Worm (Caenorhabditis elegans) whole organism, young adult: Measurements from ENCODE around the gene F17E9.4.
A peak's percentile ranks its signal among the peaks of the same experiment; 100 is the strongest.

Source experiments
- B0035.1 ChIP-seq: sonication (generic microtip); optimal IDR thresholded peaks from 2 replicates; lab custom pipeline; 2016; ENCODE audit warnings: missing genetic modification characterization, mild to moderate bottlenecking, missing compliant biosample characterization, missing genotype, missing genetic modification reagents
- F10E7.11 ChIP-seq: sonication (generic microtip); optimal IDR thresholded peaks from 2 replicates; lab custom pipeline; 2017; ENCODE audit warnings: mild to moderate bottlenecking, missing genetic modification characterization, moderate library complexity, missing compliant biosample characterization
- F22D6.2 ChIP-seq: sonication (generic microtip); optimal IDR thresholded peaks from 2 replicates; lab custom pipeline; 2016; ENCODE audit warnings: mild to moderate bottlenecking, missing genetic modification characterization, missing compliant biosample characterization
- F23B12.7 ChIP-seq: sonication (generic microtip); optimal IDR thresholded peaks from 2 replicates; lab custom pipeline; 2017; ENCODE audit warnings: missing genetic modification characterization, mild to moderate bottlenecking, missing compliant biosample characterization, antibody characterized with exemption, moderate library complexity; ENCODE audit not compliant: insufficient read depth
- F37B4.10 ChIP-seq: fragments of 200-800 bp; sonication (Bioruptor generic); IDR thresholded peaks from 2 replicates; pipeline ENCODE4 v1.3.6; 2022; ENCODE audit warnings: missing genetic modification characterization, missing compliant biosample characterization
- F49E8.2 ChIP-seq: sonication (generic microtip); optimal IDR thresholded peaks from 3 replicates; lab custom pipeline; 2017; ENCODE audit warnings: missing genetic modification characterization, mild to moderate bottlenecking, missing compliant biosample characterization, antibody characterized with exemption, moderate library complexity; ENCODE audit not compliant: insufficient read depth
- F52B5.7 ChIP-seq: sonication (generic microtip); optimal IDR thresholded peaks from 2 replicates; lab custom pipeline; 2016; ENCODE audit warnings: mild to moderate bottlenecking, missing genetic modification characterization, missing compliant biosample characterization
- F57A8.1 ChIP-seq: fragments of 200-800 bp; sonication (Bioruptor generic); optimal IDR thresholded peaks from 2 replicates; lab custom pipeline; 2018; ENCODE audit warnings: mild to moderate bottlenecking, missing genetic modification characterization, moderate library complexity, missing compliant biosample characterization
- K11D2.4 ChIP-seq: fragments of 200-800 bp; sonication (Bioruptor generic); IDR thresholded peaks from 2 replicates; pipeline ENCODE4 v1.3.6; 2022; ENCODE audit warnings: missing genetic modification reagents, missing genetic modification characterization, missing compliant biosample characterization
- Y53F4B.3 ChIP-seq: fragments of 200-800 bp; sonication (Bioruptor generic); IDR thresholded peaks from 2 replicates; pipeline ENCODE4 v1.3.6; 2022; ENCODE audit warnings: missing genetic modification reagents, missing genetic modification characterization, missing compliant biosample characterization
- Y79H2A.3 ChIP-seq: fragments of 200-800 bp; sonication (Bioruptor generic); conservative IDR thresholded peaks from 2 replicates; pipeline ENCODE4 v1.3.6; 2022; ENCODE audit warnings: missing genetic modification reagents, missing genetic modification characterization, missing compliant biosample characterization
- ama-1 ChIP-seq, 3 experiments: fragments of 150-350 bp in 1 of 3; sonication (generic microtip) in 2 of 3; optimal IDR thresholded peaks; 2 replicates each; lab custom pipeline; 2014 to 2018; ENCODE audit warnings: missing biosample characterization in 2 of 3, missing genetic modification characterization in 2 of 3, missing genetic modification reagents in 2 of 3
- aptf-2 ChIP-seq: fragments of 200-800 bp; sonication (Bioruptor generic); conservative IDR thresholded peaks from 2 replicates; pipeline ENCODE4 v1.3.6; 2022; ENCODE audit warnings: missing genetic modification reagents, missing genetic modification characterization, missing compliant biosample characterization
- athp-1 ChIP-seq: sonication (generic microtip); optimal IDR thresholded peaks from 2 replicates; lab custom pipeline; 2017; ENCODE audit warnings: mild to moderate bottlenecking, missing genetic modification characterization, missing compliant biosample characterization
- attf-5 ChIP-seq: fragments of 200-800 bp; sonication (Bioruptor generic); optimal IDR thresholded peaks from 2 replicates; lab custom pipeline; 2018; ENCODE audit warnings: mild to moderate bottlenecking, missing genetic modification characterization, missing compliant biosample characterization
- bed-2 ChIP-seq: fragments of 200-800 bp; sonication (Bioruptor generic); IDR thresholded peaks from 2 replicates; pipeline ENCODE4 v1.3.6; 2022; ENCODE audit warnings: missing genetic modification reagents, missing genetic modification characterization, missing compliant biosample characterization
- cebp-1 ChIP-seq, 2 experiments: fragments of 200-800 bp in 1 of 2; sonication (Bioruptor generic) in 1 of 2; sonication (generic microtip) in 1 of 2; IDR thresholded peaks in 1 of 2; optimal IDR thresholded peaks in 1 of 2; 2 replicates each; pipeline versions ENCODE4 v1.3.6 to Lab custom; 2017 to 2022; ENCODE audit warnings: missing compliant biosample characterization in 2 of 2, missing genetic modification characterization in 2 of 2, mild to moderate bottlenecking in 1 of 2, missing genetic modification reagents in 1 of 2, moderate library complexity in 1 of 2
- ceh-27 ChIP-seq: fragments of 200-800 bp; sonication (Bioruptor generic); optimal IDR thresholded peaks from 2 replicates; lab custom pipeline; 2018; ENCODE audit warnings: mild to moderate bottlenecking, missing genetic modification characterization, moderate library complexity, missing compliant biosample characterization
- ceh-40 ChIP-seq: fragments of 200-800 bp; sonication (Bioruptor generic); IDR thresholded peaks from 2 replicates; pipeline ENCODE4 v1.3.6; 2022; ENCODE audit warnings: missing genetic modification characterization, missing compliant biosample characterization
- die-1 ChIP-seq: sonication (generic microtip); optimal IDR thresholded peaks from 2 replicates; lab custom pipeline; 2016; ENCODE audit warnings: missing genotype, mild to moderate bottlenecking, missing genetic modification characterization, missing compliant biosample characterization
- dpff-1 ChIP-seq: sonication (generic microtip); optimal IDR thresholded peaks from 2 replicates; lab custom pipeline; 2017; ENCODE audit warnings: mild to moderate bottlenecking, missing genetic modification characterization, missing compliant biosample characterization
- dpl-1 ChIP-seq: fragments of 150-350 bp; optimal IDR thresholded peaks from 2 replicates; lab custom pipeline; 2014; ENCODE audit warnings: missing biosample characterization, missing genetic modification reagents, missing genetic modification characterization
- ekl-4 ChIP-seq: fragments of 200-800 bp; sonication (Bioruptor generic); IDR thresholded peaks from 2 replicates; pipeline ENCODE4 v1.3.6; 2022; ENCODE audit warnings: missing genetic modification reagents, missing genetic modification characterization, missing compliant biosample characterization
- gei-17 ChIP-seq: fragments of 200-800 bp; sonication (Bioruptor generic); optimal IDR thresholded peaks from 2 replicates; lab custom pipeline; 2018; ENCODE audit warnings: mild to moderate bottlenecking, missing genetic modification characterization, missing compliant biosample characterization
- him-1 ChIP-seq: sonication (generic microtip); optimal IDR thresholded peaks from 2 replicates; lab custom pipeline; 2016; ENCODE audit warnings: missing genotype, missing genetic modification reagents, missing genetic modification characterization, missing compliant biosample characterization
- hlh-26 ChIP-seq: fragments of 200-800 bp; sonication (Bioruptor generic); conservative IDR thresholded peaks from 2 replicates; pipeline ENCODE4 v1.3.6; 2022; ENCODE audit warnings: missing genetic modification reagents, missing genetic modification characterization, missing compliant biosample characterization
- hmg-1.2 ChIP-seq: fragments of 200-800 bp; sonication (Bioruptor generic); IDR thresholded peaks from 2 replicates; pipeline ENCODE4 v1.3.6; 2022; ENCODE audit warnings: missing genetic modification reagents, missing genetic modification characterization, missing compliant biosample characterization
- hmg-20 ChIP-seq: fragments of 200-800 bp; sonication (Bioruptor generic); IDR thresholded peaks from 2 replicates; pipeline ENCODE4 v1.3.6; 2022; ENCODE audit warnings: missing genetic modification reagents, missing genetic modification characterization, missing compliant biosample characterization
- let-526 ChIP-seq: fragments of 200-800 bp; sonication (Bioruptor generic); IDR thresholded peaks from 2 replicates; pipeline ENCODE4 v1.3.6; 2022; ENCODE audit warnings: missing genetic modification reagents, missing genetic modification characterization, missing compliant biosample characterization
- lin-54 ChIP-seq: fragments of 200-800 bp; sonication (Bioruptor generic); optimal IDR thresholded peaks from 2 replicates; lab custom pipeline; 2018; ENCODE audit warnings: mild to moderate bottlenecking, missing genetic modification characterization, missing compliant biosample characterization
- mcd-1 ChIP-seq: fragments of 200-800 bp; sonication (Bioruptor generic); IDR thresholded peaks from 2 replicates; pipeline ENCODE4 v1.3.6; 2022; ENCODE audit warnings: missing genetic modification reagents, missing genetic modification characterization, missing compliant biosample characterization
- mes-4 ChIP-seq: sonication (generic microtip); optimal IDR thresholded peaks from 2 replicates; lab custom pipeline; 2016; ENCODE audit warnings: missing genotype, missing genetic modification characterization, missing compliant biosample characterization
- mxl-1 ChIP-seq: sonication (generic microtip); optimal IDR thresholded peaks from 2 replicates; lab custom pipeline; 2016; ENCODE audit warnings: missing genetic modification characterization, missing compliant biosample characterization
- nhr-120 ChIP-seq: fragments of 200-800 bp; sonication (Bioruptor generic); IDR thresholded peaks from 2 replicates; pipeline ENCODE4 v1.3.6; 2022; ENCODE audit warnings: missing genetic modification characterization, missing compliant biosample characterization
- nhr-80 ChIP-seq: sonication (generic microtip); optimal IDR thresholded peaks from 2 replicates; lab custom pipeline; 2016; ENCODE audit warnings: missing genetic modification characterization, missing compliant biosample characterization
- nhr-90 ChIP-seq: sonication (generic microtip); optimal IDR thresholded peaks from 2 replicates; lab custom pipeline; 2016; ENCODE audit warnings: missing genotype, mild to moderate bottlenecking, missing genetic modification characterization, missing compliant biosample characterization
- pha-4 ChIP-seq: fragments of 150-350 bp; sonication (generic microtip); optimal IDR thresholded peaks from 2 replicates; lab custom pipeline; 2014; ENCODE audit warnings: missing biosample characterization, missing genetic modification reagents, missing genetic modification characterization
- rec-8 ChIP-seq, 2 experiments: sonication (generic microtip); optimal IDR thresholded peaks; 2 replicates each; lab custom pipeline; 2016; ENCODE audit warnings: mild to moderate bottlenecking in 2 of 2, missing genetic modification characterization in 2 of 2, missing genetic modification reagents in 2 of 2, missing genotype in 2 of 2, missing biosample characterization in 1 of 2, missing compliant biosample characterization in 1 of 2, moderate library complexity in 1 of 2
- snpc-1.1 ChIP-seq: sonication (generic microtip); optimal IDR thresholded peaks from 2 replicates; lab custom pipeline; 2017; ENCODE audit warnings: missing genetic modification characterization, mild to moderate bottlenecking, missing compliant biosample characterization, antibody characterized with exemption, moderate library complexity, missing genotype, missing genetic modification reagents; ENCODE audit not compliant: insufficient read depth
- snpc-1.3 ChIP-seq: sonication (generic microtip); optimal IDR thresholded peaks from 2 replicates; lab custom pipeline; 2017; ENCODE audit warnings: missing genetic modification characterization, mild to moderate bottlenecking, missing compliant biosample characterization, antibody characterized with exemption, moderate library complexity, missing genotype, missing genetic modification reagents; ENCODE audit not compliant: insufficient read depth
- snpc-4 ChIP-seq, 5 experiments: fragments of 150-350 bp in 1 of 5; sonication (generic microtip) in 4 of 5; optimal IDR thresholded peaks; 2 replicates each; lab custom pipeline; 2014 to 2018; ENCODE audit warnings: missing genetic modification characterization in 5 of 5, missing biosample characterization in 3 of 5, antibody characterized with exemption in 2 of 5, mild to moderate bottlenecking in 2 of 5, missing compliant biosample characterization in 2 of 5, missing genotype in 2 of 5, moderate library complexity in 2 of 5, missing genetic modification reagents in 1 of 5
- somi-1 ChIP-seq: fragments of 200-800 bp; sonication (Bioruptor generic); optimal IDR thresholded peaks from 2 replicates; lab custom pipeline; 2018; ENCODE audit warnings: mild to moderate bottlenecking, missing genetic modification characterization, missing compliant biosample characterization
- sptf-2 ChIP-seq: fragments of 200-800 bp; sonication (Bioruptor generic); optimal IDR thresholded peaks from 2 replicates; lab custom pipeline; 2018; ENCODE audit warnings: mild to moderate bottlenecking, missing genetic modification characterization, missing compliant biosample characterization
- ztf-18 ChIP-seq: sonication (generic microtip); optimal IDR thresholded peaks from 2 replicates; lab custom pipeline; 2016; ENCODE audit warnings: missing genotype, mild to moderate bottlenecking, missing genetic modification characterization, missing compliant biosample characterization
- ztf-28 ChIP-seq: fragments of 200-800 bp; sonication (Bioruptor generic); IDR thresholded peaks from 2 replicates; pipeline ENCODE4 v1.3.6; 2022; ENCODE audit warnings: missing genetic modification reagents, missing genetic modification characterization, missing compliant biosample characterization
- ztf-3 ChIP-seq: fragments of 200-800 bp; sonication (Bioruptor generic); optimal IDR thresholded peaks from 2 replicates; lab custom pipeline; 2018; ENCODE audit warnings: mild to moderate bottlenecking, missing genetic modification characterization, missing compliant biosample characterization

Gene F17E9.4

DNA sequence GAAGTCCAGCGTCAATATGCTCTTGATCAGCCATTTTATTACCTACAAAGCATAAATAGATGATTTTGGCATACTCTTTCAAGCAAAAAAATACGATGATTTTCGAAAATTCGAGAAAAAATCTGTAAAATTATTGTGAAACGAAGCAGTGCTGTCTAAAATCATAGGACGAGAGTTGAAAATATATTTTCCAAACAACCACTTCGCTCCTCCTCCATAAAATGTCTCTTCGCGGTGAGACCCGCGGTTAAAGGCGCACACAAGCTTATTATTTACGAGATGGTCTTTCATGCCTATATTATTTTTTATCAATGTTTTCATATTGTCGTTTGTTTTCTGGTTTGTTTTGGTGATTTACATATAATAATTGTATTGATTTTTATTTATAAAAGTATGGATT lies 31.1 kb downstream of the F17E9.4 start, which contains the start of gene nap-1 (continued):
- TF ChIP-seq ztf-18 (tag; lab: Kevin White, UChicago) = no peak
- TF ChIP-seq dpl-1 (GFP tag; lab: Kevin White, UChicago) = peak; percentile 6
- no peak for TF ChIP-seq snpc-4 (GFP tag; optimal IDR thresholded peaks at IDR 0.05; lab: Kevin White, UChicago)
- peak in 2 of 4 experiments; percentile 53 to 80 for TF ChIP-seq snpc-4 (tag; optimal IDR thresholded peaks at IDR 0.05; lab: Kevin White, UChicago)
- no peak for TF ChIP-seq let-526
- peak; percentile 63; the same call in 1 of the 2 replicates for TF ChIP-seq cebp-1 (GFP tag; IDR thresholded peaks at IDR 0.05; lab: Robert Waterston, UW)
- peak; percentile 75 for TF ChIP-seq cebp-1 (tag; optimal IDR thresholded peaks at IDR 0.05; lab: Kevin White, UChicago)
- no peak for TF ChIP-seq mcd-1 (GFP tag; lab: Robert Waterston, UW)
- TF ChIP-seq mxl-1 (tag; lab: Kevin White, UChicago) = no peak
- no peak for TF ChIP-seq nhr-90 (tag; lab: Kevin White, UChicago)
- no peak for TF ChIP-seq Y79H2A.3 (GFP tag; lab: Robert Waterston, UW)
- TF ChIP-seq hmg-1.2 (GFP tag; lab: Robert Waterston, UW) = peak; percentile 34; the same call in 1 of the 2 replicates
- TF ChIP-seq dpff-1 = no peak
- TF ChIP-seq die-1 (tag; lab: Kevin White, UChicago) = no peak
- TF ChIP-seq F52B5.7 (tag; lab: Kevin White, UChicago) = no peak
- no peak for TF ChIP-seq gei-17 (GFP tag; lab: Kevin White, UChicago)
- no peak for TF ChIP-seq aptf-2 (GFP tag; lab: Robert Waterston, UW)
- TF ChIP-seq snpc-1.3 = peak; percentile 6
- no peak for TF ChIP-seq pha-4 (tag; lab: Kevin White, UChicago)
- no peak for TF ChIP-seq ceh-40
- TF ChIP-seq ekl-4 (GFP tag; lab: Robert Waterston, UW) = no peak
- TF ChIP-seq athp-1 = no peak
- no peak for TF ChIP-seq snpc-1.1 (tag; lab: Kevin White, UChicago)
- TF ChIP-seq hlh-26 (GFP tag; lab: Robert Waterston, UW) = no peak
- no peak for TF ChIP-seq ztf-28 (GFP tag; lab: Robert Waterston, UW)
- no peak for TF ChIP-seq F49E8.2 (tag; lab: Kevin White, UChicago)
- no peak for TF ChIP-seq F10E7.11 (tag; lab: Kevin White, UChicago)
- TF ChIP-seq Y53F4B.3 (GFP tag; lab: Robert Waterston, UW) = no peak
- peak; percentile 58 for TF ChIP-seq nhr-80 (tag; lab: Kevin White, UChicago)
- no peak for TF ChIP-seq hmg-20 (GFP tag; lab: Robert Waterston, UW)
- peak; percentile 26 for TF ChIP-seq lin-54 (GFP tag; lab: Kevin White, UChicago)
- peak; percentile 55 for TF ChIP-seq ceh-27 (GFP tag; lab: Kevin White, UChicago)
- TF ChIP-seq somi-1 (GFP tag; lab: Kevin White, UChicago) = no peak
- TF ChIP-seq sptf-2 (GFP tag; lab: Kevin White, UChicago) = no peak
- TF ChIP-seq rec-8 (tag; optimal IDR thresholded peaks at IDR 0.05; lab: Kevin White, UChicago) = no peak
- no peak for TF ChIP-seq F37B4.10 (GFP tag; lab: Robert Waterston, UW)
- TF ChIP-seq ama-1 (optimal IDR thresholded peaks at IDR 0.05; lab: Kevin White, UChicago) = no peak
- TF ChIP-seq ama-1 (GFP tag; optimal IDR thresholded peaks at IDR 0.05; lab: Kevin White, UChicago) = no peak
- no peak for TF ChIP-seq F57A8.1 (GFP tag; lab: Kevin White, UChicago)
- TF ChIP-seq him-1 (tag; lab: Kevin White, UChicago) = no peak
- TF ChIP-seq attf-5 (GFP tag; lab: Kevin White, UChicago) = peak; percentile 75
- no peak for TF ChIP-seq mes-4
- no peak for TF ChIP-seq F22D6.2 (tag; lab: Kevin White, UChicago)
- no peak for TF ChIP-seq ztf-3 (GFP tag; lab: Kevin White, UChicago)
- TF ChIP-seq bed-2 (GFP tag; lab: Robert Waterston, UW) = no peak
- peak; percentile 40 for TF ChIP-seq F23B12.7 (tag; lab: Kevin White, UChicago)
- no peak for TF ChIP-seq B0035.1 (tag; lab: Kevin White, UChicago)
- TF ChIP-seq K11D2.4 = no peak
- no peak for TF ChIP-seq nhr-120 (GFP tag; lab: Robert Waterston, UW)
